Worm (Caenorhabditis elegans): ENCODE measurements around the gene srw-83.
"Not testable (repeated sequence)": the region's sequence is repeated elsewhere in the genome, so short reads cannot be mapped to it uniquely, and the experiment has no call there.

Gene srw-83

DNA sequence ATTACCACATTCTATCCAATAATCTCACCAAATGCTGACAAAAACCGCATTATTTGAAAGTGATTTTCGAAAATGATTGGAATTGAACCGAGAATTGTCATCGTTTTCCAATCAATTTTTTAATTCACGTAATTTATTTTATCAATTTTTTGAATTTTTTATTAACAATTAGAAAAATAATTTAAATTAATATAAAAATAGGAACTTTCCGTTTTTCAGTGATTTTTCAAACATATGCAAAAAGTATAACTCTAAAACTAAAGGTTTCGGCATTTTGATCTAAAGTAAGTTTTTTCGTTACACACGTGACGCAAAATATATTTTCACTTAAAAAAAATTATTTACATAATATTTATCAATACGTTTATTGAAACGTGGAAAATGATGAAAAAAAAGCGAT is 32.2 kb upstream of the srw-83 start, which contains the start of gene Y51A2B.6:
Y51A2B.6 (minus strand) TSS at position 101 of the 400 bp plus-strand sequence.
- TF ChIP-seq madf-9 (GFP tag; conservative IDR thresholded peaks at IDR 0.05) (no peak), nhr-102 (tag; optimal IDR thresholded peaks at IDR 0.05) (no peak)

DNA sequence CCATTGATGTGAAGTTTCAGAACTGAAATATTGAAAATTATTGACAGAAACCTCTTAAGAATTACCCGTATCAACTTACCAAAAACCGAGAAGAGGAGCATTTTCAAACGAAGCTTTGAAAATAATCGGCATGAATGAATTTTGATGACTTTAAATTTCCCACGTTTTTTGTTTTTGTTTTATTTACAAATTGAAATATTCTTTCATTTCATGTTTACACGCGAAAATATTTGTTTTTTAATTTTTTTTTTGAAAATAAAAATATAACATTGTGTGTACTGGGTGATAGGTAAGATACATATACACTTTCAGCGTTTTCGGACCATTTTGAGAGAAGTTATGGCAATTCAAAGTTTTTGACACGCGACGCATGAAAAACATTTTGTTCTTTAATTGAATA is 30.7 kb upstream of the srw-83 start, which contains the start of gene Y51A2B.9:
Y51A2B.9 (minus strand) TSS at position 101 of the 400 bp plus-strand sequence.
- TF ChIP-seq hlh-11 (tag; optimal IDR thresholded peaks at IDR 0.05) (no peak), ceh-20 (GFP tag; IDR thresholded peaks at IDR 0.05) (no peak), hmg-1.1 (GFP tag; IDR thresholded peaks at IDR 0.05) (no peak), ZK337.2 (GFP tag; IDR thresholded peaks at IDR 0.05) (no peak), Y5F2A.4 (GFP tag; optimal IDR thresholded peaks at IDR 0.05) (no peak), ctbp-1 (GFP tag; IDR thresholded peaks at IDR 0.05) (no peak), daf-8 (GFP tag; IDR thresholded peaks at IDR 0.05) (no peak), nhr-237 (tag; optimal IDR thresholded peaks at IDR 0.05) (no peak), mdl-1 (tag; optimal IDR thresholded peaks at IDR 0.05) (no peak), nhr-25 (tag; optimal IDR thresholded peaks at IDR 0.05; ENCODE audit: borderline replicate concordance, insufficient read depth) (no peak), F37D6.2 (tag; optimal IDR thresholded peaks at IDR 0.05) (no peak), unc-39 (tag; optimal IDR thresholded peaks at IDR 0.05) (no peak), ZK546.5 (tag; optimal IDR thresholded peaks at IDR 0.05) (no peak)

DNA sequence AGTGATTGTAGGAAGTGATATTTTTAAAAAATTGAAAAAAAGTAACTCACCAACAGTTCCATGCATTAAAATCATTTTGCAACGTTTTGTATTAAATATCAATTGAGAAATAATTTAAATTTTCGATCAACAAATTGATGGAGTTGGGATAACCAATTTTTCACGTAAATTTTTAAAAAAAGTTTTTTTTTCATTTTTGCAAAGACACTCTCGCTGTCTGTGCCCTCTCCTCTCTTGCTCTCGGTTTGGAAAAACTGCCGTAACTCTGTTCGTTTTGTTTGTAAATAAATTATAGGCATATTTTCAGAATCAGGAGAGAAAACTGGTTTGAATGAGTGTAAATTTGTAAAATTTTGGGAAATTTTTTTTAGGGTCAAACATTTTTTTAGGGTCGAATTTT is 28.6 kb upstream of the srw-83 start, which contains the start of gene Y51A2B.16:
Y51A2B.16 (minus strand) TSS at position 101 of the 400 bp plus-strand sequence.
- TF ChIP-seq zip-11 (GFP tag; IDR thresholded peaks at IDR 0.05), result no peak
- no peak for TF ChIP-seq sdz-12 (GFP tag; optimal IDR thresholded peaks at IDR 0.05)
- TF ChIP-seq Y75B8A.6 (GFP tag; IDR thresholded peaks at IDR 0.05), result no peak
- TF ChIP-seq F44E2.7 (GFP tag; IDR thresholded peaks at IDR 0.05), result no peak
- no peak for TF ChIP-seq lin-38 (GFP tag; IDR thresholded peaks at IDR 0.05)
- no peak for TF ChIP-seq daf-19 (GFP tag; conservative IDR thresholded peaks at IDR 0.05)
- no peak for TF ChIP-seq daf-16 (GFP tag; optimal IDR thresholded peaks at IDR 0.05)
- no peak for TF ChIP-seq daf-16 (tag; optimal IDR thresholded peaks at IDR 0.05)
- TF ChIP-seq duxl-1 (tag; optimal IDR thresholded peaks at IDR 0.05; ENCODE audit: poor library complexity), result no peak

DNA sequence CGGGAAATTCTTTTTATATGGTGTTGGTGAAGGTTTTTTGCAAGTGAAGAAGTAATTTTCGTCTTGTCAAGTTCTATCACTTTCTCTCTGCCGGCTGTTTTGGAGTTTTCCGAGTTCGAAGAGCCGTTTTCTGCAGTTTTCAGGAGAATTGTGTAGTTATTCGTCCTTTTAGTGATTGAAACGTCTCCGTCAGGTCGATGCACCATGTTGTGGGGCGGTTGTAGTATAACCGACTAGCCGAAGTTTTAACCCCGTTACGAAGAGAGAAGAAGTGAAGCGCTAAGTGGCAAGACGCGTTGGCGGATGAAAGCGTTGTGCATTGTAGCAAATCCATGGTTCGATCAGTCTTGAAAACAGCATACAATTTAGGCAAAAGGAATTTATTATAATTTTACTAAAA is 23.6 kb upstream of the srw-83 start:
- TF ChIP-seq unc-62 (GFP tag; optimal IDR thresholded peaks at IDR 0.05 in 1 of 2) (no peak), unc-62 (tag; optimal IDR thresholded peaks at IDR 0.05) (no peak), pha-4 (GFP tag; IDR thresholded peaks at IDR 0.05) (no peak), pha-4 (tag; optimal IDR thresholded peaks at IDR 0.05) (no peak), aha-1 (tag) (peak; percentile 4), R02D3.7 (tag; optimal IDR thresholded peaks at IDR 0.05) (no peak), sdz-12 (GFP tag; optimal IDR thresholded peaks at IDR 0.05) (no peak), ama-1 (optimal IDR thresholded peaks at IDR 0.05) (no peak), mes-2 (tag; optimal IDR thresholded peaks at IDR 0.05; ENCODE audit: poor library complexity, severe bottlenecking) (no peak), lir-3 (tag; optimal IDR thresholded peaks at IDR 0.05) (no peak)

DNA sequence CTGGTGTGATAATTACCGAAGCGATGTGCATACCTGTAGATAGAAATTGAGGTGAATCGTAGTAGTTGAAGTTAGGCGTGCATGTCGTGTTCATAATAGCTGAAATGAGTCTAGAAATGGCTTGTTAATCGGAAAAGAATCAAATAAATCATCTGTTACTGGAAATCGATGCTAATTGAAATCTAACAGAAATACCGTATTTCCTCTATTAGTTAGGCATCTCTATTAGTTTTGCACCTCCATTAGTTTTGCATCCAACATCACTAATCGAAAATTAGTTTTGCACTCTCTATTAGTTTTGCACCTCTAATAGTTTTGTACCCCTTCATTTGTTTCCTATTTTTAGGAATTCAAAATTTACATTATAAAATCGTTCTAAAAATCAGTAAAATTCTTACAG is 21.6 kb upstream of the srw-83 start, which contains the start of gene srh-209:
srh-209 (minus strand) TSS at position 101 of the 400 bp plus-strand sequence.
- not testable (repeated sequence) for TF ChIP-seq saeg-2 (GFP tag; IDR thresholded peaks at IDR 0.05); zip-2 (tag; optimal IDR thresholded peaks at IDR 0.05); unc-39 (tag; optimal IDR thresholded peaks at IDR 0.05)
